Fruit fly (Drosophila melanogaster): Measurements from ENCODE around the gene AdipoR.

Gene AdipoR

dm6 chr3R:22542773-22543411, 4.8 kb downstream of the AdipoR start (continued):
- TF ChIP-seq Stat92E (GFP tag; optimal IDR thresholded peaks at IDR 0.05) (no peak), Mrtf (GFP tag; IDR thresholded peaks at IDR 0.05) (no peak), CG7963 (GFP tag; IDR thresholded peaks at IDR 0.05; ENCODE audit: partially characterized antibody) (no peak), Hey (tag; optimal IDR thresholded peaks at IDR 0.05) (no peak), org-1 (GFP tag; optimal IDR thresholded peaks at IDR 0.05) (no peak), tap (tag; optimal IDR thresholded peaks at IDR 0.05) (peak; percentile 24), eve (GFP tag; optimal IDR thresholded peaks at IDR 0.05) (no peak), gfzf (GFP tag; optimal IDR thresholded peaks at IDR 0.05) (no peak), CG15696 (tag; optimal IDR thresholded peaks at IDR 0.05) (no peak), CG4707 (GFP tag; optimal IDR thresholded peaks at IDR 0.05) (no peak), so (GFP tag; IDR thresholded peaks at IDR 0.05) (no peak), shn (GFP tag; optimal IDR thresholded peaks at IDR 0.05) (no peak), CG14014 (GFP tag; IDR thresholded peaks at IDR 0.05) (no peak), slou (GFP tag; optimal IDR thresholded peaks at IDR 0.05) (no peak), Rfx (GFP tag; IDR thresholded peaks at IDR 0.05) (peak; percentile 14; the same call in 1 of the 2 replicates), pfk (GFP tag; optimal IDR thresholded peaks at IDR 0.05) (no peak), CG9817 (tag; optimal IDR thresholded peaks at IDR 0.05) (no peak), fd64A (GFP tag; optimal IDR thresholded peaks at IDR 0.05) (no peak), H15 (GFP tag; IDR thresholded peaks at IDR 0.05) (no peak; the same call in 2 of the 3 replicates), CG3407 (GFP tag; optimal IDR thresholded peaks at IDR 0.05) (no peak), fd3F (GFP tag; optimal IDR thresholded peaks at IDR 0.05) (no peak), stc (GFP tag; IDR thresholded peaks at IDR 0.05) (peak; percentile 67), corto (GFP tag; optimal IDR thresholded peaks at IDR 0.05) (no peak), slbo (GFP tag; IDR thresholded peaks at IDR 0.05) (no peak), Sox102F (GFP tag; optimal IDR thresholded peaks at IDR 0.05) (peak; percentile 63), tna (GFP tag; IDR thresholded peaks at IDR 0.05; ENCODE audit: partially characterized antibody) (no peak), Hr78 (GFP tag; optimal IDR thresholded peaks at IDR 0.05) (no peak), ara (GFP tag; IDR thresholded peaks at IDR 0.05) (no peak), CG7357 (GFP tag; IDR thresholded peaks at IDR 0.05) (0 out of 3 replicates have a peak, but pooled peaks have one; percentile 23), hkb (optimal IDR thresholded peaks at IDR 0.05) (no peak), hkb (GFP tag; IDR thresholded peaks at IDR 0.05) (peak; percentile 20; the same call in 1 of the 2 replicates), fd102C (GFP tag; optimal IDR thresholded peaks at IDR 0.05) (no peak), CG30403 (GFP tag; optimal IDR thresholded peaks at IDR 0.05) (no peak), Ravus (GFP tag; IDR thresholded peaks at IDR 0.05) (no peak), CG10366 (GFP tag; IDR thresholded peaks at IDR 0.05) (no peak), Ptx1 (GFP tag; IDR thresholded peaks at IDR 0.05) (peak; percentile 45; the same call in 1 of the 2 replicates), Doc2 (GFP tag; IDR thresholded peaks at IDR 0.05) (no peak), Nf-YC (tag; optimal IDR thresholded peaks at IDR 0.05) (no peak), CG4404 (GFP tag; IDR thresholded peaks at IDR 0.05) (no peak), Lhr (GFP tag; optimal IDR thresholded peaks at IDR 0.05) (no peak), Hand (GFP tag; optimal IDR thresholded peaks at IDR 0.05) (no peak), al (GFP tag; IDR thresholded peaks at IDR 0.05) (no peak), CG14710 (tag; optimal IDR thresholded peaks at IDR 0.05) (no peak), crp (GFP tag; optimal IDR thresholded peaks at IDR 0.05) (no peak), CG4820 (GFP tag; optimal IDR thresholded peaks at IDR 0.05) (no peak), CG12299 (tag; optimal IDR thresholded peaks at IDR 0.05) (no peak), CG9797 (GFP tag; optimal IDR thresholded peaks at IDR 0.05) (no peak), MBD-R2 (GFP tag; IDR thresholded peaks at IDR 0.05) (no peak), emc (GFP tag; optimal IDR thresholded peaks at IDR 0.05) (no peak), oc (tag; optimal IDR thresholded peaks at IDR 0.05) (peak; percentile 11)
